Fruit fly (Drosophila melanogaster) whole organism, wandering third instar larva: ENCODE measurements around the gene sr.

Source experiments
- Abd-B ChIP-seq: fragments of >200 bp; optimal IDR thresholded peaks from 2 replicates; lab custom pipeline; 2017; ENCODE audit warnings: missing biosample characterization, missing genetic modification characterization
- CG32264 ChIP-seq: fragments of 200-800 bp; sonication (Bioruptor generic); optimal IDR thresholded peaks from 2 replicates; lab custom pipeline; 2016; ENCODE audit warnings: missing biosample characterization, missing genetic modification characterization
- CG9705 ChIP-seq: fragments of 200-800 bp; sonication (Bioruptor generic); optimal IDR thresholded peaks from 2 replicates; lab custom pipeline; 2018; ENCODE audit warnings: missing biosample characterization, mild to moderate bottlenecking, missing genetic modification characterization
- CrebA ChIP-seq: fragments of 200-800 bp; sonication (Bioruptor generic); optimal IDR thresholded peaks from 2 replicates; lab custom pipeline; 2016; ENCODE audit warnings: missing biosample characterization, mild to moderate bottlenecking, missing genetic modification characterization, borderline replicate concordance
- Dfd ChIP-seq: fragments of >200 bp; optimal IDR thresholded peaks from 2 replicates; lab custom pipeline; 2017; ENCODE audit warnings: missing biosample characterization, missing genetic modification characterization
- Dif ChIP-seq: fragments of 200-275, 200-300 bp; sonication (Bioruptor generic); optimal IDR thresholded peaks from 2 replicates; lab custom pipeline; 2018; ENCODE audit warnings: missing biosample characterization, missing genetic modification characterization; ENCODE audit not compliant: partially characterized antibody
- GATAd ChIP-seq: sonication (Bioruptor generic); optimal IDR thresholded peaks from 2 replicates; lab custom pipeline; 2016; ENCODE audit warnings: missing biosample characterization, missing genetic modification characterization
- HLH106 ChIP-seq: fragments of 200-800 bp; optimal IDR thresholded peaks from 3 replicates; lab custom pipeline; 2019; ENCODE audit warnings: missing biosample characterization, mild to moderate bottlenecking, missing genetic modification characterization, moderate library complexity
- Hnf4 ChIP-seq: fragments of 200-800 bp; sonication (Bioruptor generic); optimal IDR thresholded peaks from 2 replicates; lab custom pipeline; 2016; ENCODE audit warnings: missing biosample characterization, mild to moderate bottlenecking, missing genetic modification characterization
- Hr78 ChIP-seq: fragments of >200 bp; optimal IDR thresholded peaks from 2 replicates; lab custom pipeline; 2017; ENCODE audit warnings: missing biosample characterization, missing genetic modification characterization
- Hr83 ChIP-seq: fragments of 200-300 bp; sonication (Bioruptor generic); optimal IDR thresholded peaks from 2 replicates; lab custom pipeline; 2016; ENCODE audit warnings: missing biosample characterization, mild to moderate bottlenecking, missing genetic modification characterization, moderate library complexity; ENCODE audit not compliant: poor library complexity, severe bottlenecking
- Jra ChIP-seq: sonication (Bioruptor generic); optimal IDR thresholded peaks from 2 replicates; lab custom pipeline; 2016; ENCODE audit warnings: missing biosample characterization, missing genetic modification characterization
- Myc ChIP-seq: fragments of >200 bp; optimal IDR thresholded peaks from 2 replicates; lab custom pipeline; 2017
- N ChIP-seq: fragments of >200 bp; optimal IDR thresholded peaks from 2 replicates; lab custom pipeline; 2018; ENCODE audit warnings: missing biosample characterization, missing external identifiers, missing genetic modification characterization
- OdsH ChIP-seq: fragments of 200-800 bp; sonication (Bioruptor generic); optimal IDR thresholded peaks from 2 replicates; lab custom pipeline; 2016; ENCODE audit warnings: missing biosample characterization, mild to moderate bottlenecking, missing genetic modification characterization
- Rel ChIP-seq, 2 experiments: fragments of 200-800 bp; sonication (Bioruptor generic) in 1 of 2; optimal IDR thresholded peaks; 2 replicates in 1 of 2; 3 replicates in 1 of 2; lab custom pipeline; 2016 to 2019; ENCODE audit warnings: mild to moderate bottlenecking in 2 of 2, missing biosample characterization in 2 of 2, missing genetic modification characterization in 2 of 2, moderate library complexity in 1 of 2
- Sp1 ChIP-seq: fragments of 200-800 bp; sonication (Bioruptor generic); optimal IDR thresholded peaks from 3 replicates; lab custom pipeline; 2019; ENCODE audit warnings: missing biosample characterization, mild to moderate bottlenecking, missing genetic modification characterization, moderate library complexity
- Vsx2 ChIP-seq: fragments of 200-300, 225-300 bp; sonication (Bioruptor generic); optimal IDR thresholded peaks from 2 replicates; lab custom pipeline; 2018; ENCODE audit warnings: missing biosample characterization, missing genetic modification characterization; ENCODE audit not compliant: partially characterized antibody
- br ChIP-seq: fragments of 200-800 bp; sonication (Bioruptor generic); optimal IDR thresholded peaks from 2 replicates; lab custom pipeline; 2016; ENCODE audit warnings: missing biosample characterization, missing genetic modification characterization
- brk ChIP-seq: fragments of 200-800 bp; sonication (Bioruptor generic); optimal IDR thresholded peaks from 2 replicates; lab custom pipeline; 2016; ENCODE audit warnings: missing biosample characterization, mild to moderate bottlenecking, missing genetic modification characterization
- dl ChIP-seq, 2 experiments: fragments of 175-275, 200-275 bp in 1 of 2; fragments of 200-275 bp in 1 of 2; sonication (Bioruptor generic); optimal IDR thresholded peaks; lab custom pipeline; 2018; ENCODE audit warnings: mild to moderate bottlenecking in 2 of 2, missing biosample characterization in 2 of 2, missing genetic modification characterization in 2 of 2, moderate library complexity in 2 of 2; ENCODE audit not compliant: partially characterized antibody in 2 of 2, insufficient read depth in 1 of 2
- dmrt93B ChIP-seq: fragments of 200-800 bp; sonication (Bioruptor generic); optimal IDR thresholded peaks from 2 replicates; lab custom pipeline; 2018; ENCODE audit warnings: missing biosample characterization, mild to moderate bottlenecking, missing genetic modification characterization
- dsf ChIP-seq: sonication (Bioruptor generic); optimal IDR thresholded peaks from 2 replicates; lab custom pipeline; 2016; ENCODE audit warnings: missing biosample characterization, missing genetic modification characterization, borderline replicate concordance
- ey ChIP-seq: fragments of 200-800 bp; sonication (Bioruptor generic); optimal IDR thresholded peaks from 2 replicates; lab custom pipeline; 2016; ENCODE audit warnings: missing biosample characterization, missing genetic modification characterization
- foxo ChIP-seq, 2 experiments: fragments of 200-800 bp; sonication (Bioruptor generic); optimal IDR thresholded peaks; 2 replicates in 1 of 2; 3 replicates in 1 of 2; lab custom pipeline; 2016 to 2017; ENCODE audit warnings: missing biosample characterization in 2 of 2, missing genetic modification characterization in 2 of 2
- fru ChIP-seq: fragments of 200-800 bp; sonication (Bioruptor generic); optimal IDR thresholded peaks from 3 replicates; lab custom pipeline; 2016; ENCODE audit warnings: missing biosample characterization, mild to moderate bottlenecking, missing genetic modification characterization
- h ChIP-seq: fragments of 200-800 bp; sonication (Bioruptor generic); optimal IDR thresholded peaks from 3 replicates; lab custom pipeline; 2016; ENCODE audit warnings: missing biosample characterization, mild to moderate bottlenecking, missing genetic modification characterization
- jim ChIP-seq: fragments of 175-275, 200-325 bp; sonication (Bioruptor generic); optimal IDR thresholded peaks from 2 replicates; lab custom pipeline; 2016; ENCODE audit warnings: missing biosample characterization, mild to moderate bottlenecking, missing genetic modification characterization
- lola ChIP-seq: fragments of >200 bp; optimal IDR thresholded peaks from 2 replicates; lab custom pipeline; 2017; ENCODE audit warnings: missing biosample characterization, missing genetic modification characterization
- pan ChIP-seq: fragments of >200 bp; optimal IDR thresholded peaks from 2 replicates; lab custom pipeline; 2017
- psq ChIP-seq: fragments of 200-800 bp; sonication (Bioruptor generic); optimal IDR thresholded peaks from 3 replicates; lab custom pipeline; 2017; ENCODE audit warnings: missing biosample characterization, mild to moderate bottlenecking, missing genetic modification characterization, moderate library complexity
- rgr ChIP-seq: fragments of 200-800 bp; sonication (Bioruptor generic); optimal IDR thresholded peaks from 3 replicates; lab custom pipeline; 2016; ENCODE audit warnings: missing biosample characterization, mild to moderate bottlenecking, missing genetic modification characterization
- sv ChIP-seq: fragments of 200-800 bp; sonication (Bioruptor generic); optimal IDR thresholded peaks from 3 replicates; lab custom pipeline; 2016; ENCODE audit warnings: missing biosample characterization, missing genetic modification characterization
- usp ChIP-seq: fragments of >200 bp; optimal IDR thresholded peaks from 2 replicates; lab custom pipeline; 2017; ENCODE audit warnings: missing biosample characterization, missing genetic modification characterization
- woc ChIP-seq: sonication (Bioruptor generic); optimal IDR thresholded peaks from 2 replicates; lab custom pipeline; 2016; ENCODE audit warnings: missing biosample characterization, mild to moderate bottlenecking, missing genetic modification characterization

Gene sr

DNA sequence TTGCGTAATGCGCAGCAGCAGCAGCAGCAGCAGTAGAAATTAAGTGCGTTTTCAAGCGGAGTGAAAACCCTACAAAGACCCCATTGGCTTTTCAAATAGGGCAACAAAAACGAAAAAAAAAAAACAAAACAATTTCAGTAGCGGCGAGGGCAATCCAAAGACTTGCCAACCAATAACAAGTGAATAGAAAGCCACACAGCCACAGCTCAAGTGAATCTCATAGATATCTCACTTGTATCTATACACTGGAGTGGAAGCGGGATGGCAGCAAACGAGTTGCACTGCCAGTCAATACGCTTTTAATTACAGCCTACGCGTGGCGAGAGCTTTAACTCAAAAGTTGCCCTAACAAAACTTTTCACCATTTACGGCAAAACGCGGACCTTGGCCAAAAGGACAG, 27.6 kb downstream of the sr start:
- TF ChIP-seq pan (lab: Kevin White, UChicago) (no peak), dsf (GFP tag; lab: Kevin White, UChicago) (no peak), OdsH (GFP tag; lab: Kevin White, UChicago) (no peak), usp (no peak), sv (GFP tag; lab: Kevin White, UChicago) (no peak), Jra (GFP tag; lab: Kevin White, UChicago) (no peak), Sp1 (no peak), dmrt93B (GFP tag; lab: Kevin White, UChicago) (no peak)

DNA sequence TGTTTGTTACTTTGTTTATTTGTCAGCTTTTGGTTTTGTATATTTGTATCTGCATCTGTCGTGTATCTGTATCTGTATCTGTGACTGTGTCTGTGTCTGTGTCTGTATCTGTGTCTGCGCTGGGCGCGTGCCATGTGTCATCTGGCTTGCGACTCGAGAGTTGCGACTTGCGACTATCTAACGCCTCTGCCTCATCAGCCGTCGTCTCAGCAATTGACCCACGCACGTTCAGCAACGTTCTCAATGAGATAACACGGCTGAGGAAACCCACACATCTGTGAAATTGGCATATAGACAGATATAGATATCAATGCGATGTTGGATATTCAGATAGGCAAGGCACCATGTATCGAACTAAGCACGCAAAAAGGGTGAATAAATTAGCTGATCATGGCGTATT, 28.1 kb downstream of the sr start:
- TF ChIP-seq fru (GFP tag; lab: Kevin White, UChicago), result no peak
- TF ChIP-seq CrebA, result no peak
- TF ChIP-seq usp, result no peak
- TF ChIP-seq h, result no peak
- no peak for TF ChIP-seq Hnf4 (GFP tag; lab: Kevin White, UChicago)
- no peak for TF ChIP-seq Sp1

- TF ChIP-seq Rel (GFP tag; optimal IDR thresholded peaks at IDR 0.05; lab: Kevin White, UChicago) (peak; percentile 13), Rel (tag; optimal IDR thresholded peaks at IDR 0.05; lab: Kevin White, UChicago) (no peak), foxo (GFP tag; optimal IDR thresholded peaks at IDR 0.05; lab: Kevin White, UChicago) (no peak), fru (GFP tag; lab: Kevin White, UChicago) (no peak), jim (GFP tag; lab: Kevin White, UChicago) (no peak), Hnf4 (GFP tag; lab: Kevin White, UChicago) (no peak), Vsx2 (GFP tag; lab: Kevin White, UChicago) (peak; percentile 1), HLH106 (tag; lab: Kevin White, UChicago) (no peak), dl (GFP tag; optimal IDR thresholded peaks at IDR 0.05; lab: Kevin White, UChicago; ENCODE audit: insufficient read depth in 1 of 2, partially characterized antibody in 2 of 2) (peak in 1 of 2 experiments; percentile 6), CG32264 (GFP tag; lab: Kevin White, UChicago) (no peak), Jra (GFP tag; lab: Kevin White, UChicago) (no peak), N (no peak), Abd-B (GFP tag; lab: Kevin White, UChicago) (no peak), woc (GFP tag; lab: Kevin White, UChicago) (no peak), Dif (peak; percentile 50), Sp1 (no peak), h (peak; percentile 82), Myc (lab: Kevin White, UChicago) (peak; percentile 42), CrebA (peak; percentile 35), br (no peak), Hr78 (GFP tag; lab: Kevin White, UChicago) (no peak), GATAd (no peak), rgr (GFP tag; lab: Kevin White, UChicago) (no peak), Hr83 (GFP tag; lab: Kevin White, UChicago) (peak; percentile 10), pan (lab: Kevin White, UChicago) (no peak), brk (GFP tag; lab: Kevin White, UChicago) (peak; percentile 3), psq (GFP tag; lab: Kevin White, UChicago) (no peak)
- TF ChIP-seq, all 38 proteins: peak for 9
These were observed 31.0 kb downstream of the sr start for dm6 chr3R:18121385-18122151.

DNA sequence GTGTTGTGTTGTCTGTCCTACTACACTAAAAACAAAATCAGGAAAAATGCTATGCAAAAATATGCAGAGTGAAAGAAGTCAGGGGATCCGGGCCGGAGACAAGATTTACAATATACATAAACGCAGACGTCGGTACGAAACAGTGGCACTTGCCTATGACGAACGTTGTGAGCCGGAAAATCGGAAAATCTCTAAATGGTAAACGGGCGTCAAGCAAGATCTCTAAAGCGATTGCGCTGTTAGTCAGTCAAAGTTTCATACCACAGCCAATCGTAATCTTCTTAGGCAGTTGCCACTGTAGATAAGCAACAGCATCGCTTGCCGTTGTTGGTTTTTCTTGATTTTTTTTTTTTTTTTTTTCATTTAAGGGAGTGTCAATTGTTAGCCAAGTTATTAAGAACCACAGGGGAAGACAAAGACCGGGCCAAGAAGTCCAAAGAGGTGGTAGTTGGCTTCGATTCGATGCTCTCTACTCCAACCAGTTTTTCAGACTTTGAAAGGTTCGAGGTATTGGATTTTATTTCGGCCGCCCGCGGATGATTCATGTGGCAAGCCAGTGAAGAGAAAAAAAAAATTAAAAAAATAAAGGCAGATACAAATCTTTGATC, 34.5 kb downstream of the sr start:
- TF ChIP-seq usp, result no peak
- no peak for TF ChIP-seq N
- peak; percentile 57 for TF ChIP-seq CG9705 (GFP tag; lab: Kevin White, UChicago)
- TF ChIP-seq dsf (GFP tag; lab: Kevin White, UChicago), result no peak
- peak; percentile 21 for TF ChIP-seq CG32264 (GFP tag; lab: Kevin White, UChicago)
- no peak for TF ChIP-seq GATAd
- TF ChIP-seq psq (GFP tag; lab: Kevin White, UChicago), result peak; percentile 58
- TF ChIP-seq brk (GFP tag; lab: Kevin White, UChicago), result no peak
- TF ChIP-seq Sp1, result peak; percentile 60
- peak; percentile 77 for TF ChIP-seq br
- TF ChIP-seq OdsH (GFP tag; lab: Kevin White, UChicago), result peak; percentile 69
- peak; percentile 29 for TF ChIP-seq Jra (GFP tag; lab: Kevin White, UChicago)
- peak; percentile 57 for TF ChIP-seq dmrt93B (GFP tag; lab: Kevin White, UChicago)
- TF ChIP-seq lola (GFP tag; lab: Kevin White, UChicago), result no peak
- TF ChIP-seq Vsx2 (GFP tag; lab: Kevin White, UChicago), result no peak
- TF ChIP-seq sv (GFP tag; lab: Kevin White, UChicago), result peak; percentile 45
- TF ChIP-seq ey, result peak; percentile 81
- TF ChIP-seq CrebA, result no peak
- TF ChIP-seq h, result peak; percentile 84
- TF ChIP-seq foxo (GFP tag; optimal IDR thresholded peaks at IDR 0.05; lab: Kevin White, UChicago), result peak in 1 of 2 experiments; percentile 81
- no peak for TF ChIP-seq Dfd (GFP tag; lab: Kevin White, UChicago)
- no peak for TF ChIP-seq Abd-B (GFP tag; lab: Kevin White, UChicago)
- TF ChIP-seq dl (GFP tag; optimal IDR thresholded peaks at IDR 0.05; lab: Kevin White, UChicago; ENCODE audit: insufficient read depth in 1 of 2, partially characterized antibody in 2 of 2), result no peak
- TF ChIP-seq Hr83 (GFP tag; lab: Kevin White, UChicago), result no peak
- TF ChIP-seq fru (GFP tag; lab: Kevin White, UChicago), result peak; percentile 81
- TF ChIP-seq Hr78 (GFP tag; lab: Kevin White, UChicago), result no peak
- no peak for TF ChIP-seq Rel (GFP tag; optimal IDR thresholded peaks at IDR 0.05; lab: Kevin White, UChicago)
- TF ChIP-seq Rel (tag; optimal IDR thresholded peaks at IDR 0.05; lab: Kevin White, UChicago), result no peak
- TF ChIP-seq jim (GFP tag; lab: Kevin White, UChicago), result no peak
- TF ChIP-seq HLH106 (tag; lab: Kevin White, UChicago), result peak; percentile 89
- TF ChIP-seq Myc (lab: Kevin White, UChicago), result no peak
- TF ChIP-seq Hnf4 (GFP tag; lab: Kevin White, UChicago), result peak; percentile 67
- TF ChIP-seq Dif, result no peak
- peak; percentile 69 for TF ChIP-seq woc (GFP tag; lab: Kevin White, UChicago)
